Fruit fly (Drosophila melanogaster) whole organism, wandering third instar larva: ENCODE data around the gene mRpL30.

ENCODE experiments used
- Abd-B ChIP-seq: fragments of >200 bp; optimal IDR thresholded peaks from 2 replicates; lab custom pipeline; 2017; ENCODE audit warnings: missing biosample characterization, missing genetic modification characterization
- CG32264 ChIP-seq: fragments of 200-800 bp; sonication (Bioruptor generic); optimal IDR thresholded peaks from 2 replicates; lab custom pipeline; 2016; ENCODE audit warnings: missing biosample characterization, missing genetic modification characterization
- CG9705 ChIP-seq: fragments of 200-800 bp; sonication (Bioruptor generic); optimal IDR thresholded peaks from 2 replicates; lab custom pipeline; 2018; ENCODE audit warnings: missing biosample characterization, mild to moderate bottlenecking, missing genetic modification characterization
- CrebA ChIP-seq: fragments of 200-800 bp; sonication (Bioruptor generic); optimal IDR thresholded peaks from 2 replicates; lab custom pipeline; 2016; ENCODE audit warnings: missing biosample characterization, mild to moderate bottlenecking, missing genetic modification characterization, borderline replicate concordance
- Dfd ChIP-seq: fragments of >200 bp; optimal IDR thresholded peaks from 2 replicates; lab custom pipeline; 2017; ENCODE audit warnings: missing biosample characterization, missing genetic modification characterization
- Dif ChIP-seq: fragments of 200-275, 200-300 bp; sonication (Bioruptor generic); optimal IDR thresholded peaks from 2 replicates; lab custom pipeline; 2018; ENCODE audit warnings: missing biosample characterization, missing genetic modification characterization; ENCODE audit not compliant: partially characterized antibody
- HLH106 ChIP-seq: fragments of 200-800 bp; optimal IDR thresholded peaks from 3 replicates; lab custom pipeline; 2019; ENCODE audit warnings: missing biosample characterization, mild to moderate bottlenecking, missing genetic modification characterization, moderate library complexity
- Hnf4 ChIP-seq: fragments of 200-800 bp; sonication (Bioruptor generic); optimal IDR thresholded peaks from 2 replicates; lab custom pipeline; 2016; ENCODE audit warnings: missing biosample characterization, mild to moderate bottlenecking, missing genetic modification characterization
- Hr78 ChIP-seq: fragments of >200 bp; optimal IDR thresholded peaks from 2 replicates; lab custom pipeline; 2017; ENCODE audit warnings: missing biosample characterization, missing genetic modification characterization
- Hr83 ChIP-seq: fragments of 200-300 bp; sonication (Bioruptor generic); optimal IDR thresholded peaks from 2 replicates; lab custom pipeline; 2016; ENCODE audit warnings: missing biosample characterization, mild to moderate bottlenecking, missing genetic modification characterization, moderate library complexity; ENCODE audit not compliant: poor library complexity, severe bottlenecking
- Jra ChIP-seq: sonication (Bioruptor generic); optimal IDR thresholded peaks from 2 replicates; lab custom pipeline; 2016; ENCODE audit warnings: missing biosample characterization, missing genetic modification characterization
- Mio ChIP-seq: sonication (Bioruptor generic); optimal IDR thresholded peaks from 2 replicates; lab custom pipeline; 2016; ENCODE audit warnings: missing biosample characterization, missing genetic modification characterization
- Myc ChIP-seq: fragments of >200 bp; optimal IDR thresholded peaks from 2 replicates; lab custom pipeline; 2017
- N ChIP-seq: fragments of >200 bp; optimal IDR thresholded peaks from 2 replicates; lab custom pipeline; 2018; ENCODE audit warnings: missing biosample characterization, missing external identifiers, missing genetic modification characterization
- Rel ChIP-seq, 2 experiments: fragments of 200-800 bp; sonication (Bioruptor generic) in 1 of 2; optimal IDR thresholded peaks; 2 replicates in 1 of 2; 3 replicates in 1 of 2; lab custom pipeline; 2016 to 2019; ENCODE audit warnings: mild to moderate bottlenecking in 2 of 2, missing biosample characterization in 2 of 2, missing genetic modification characterization in 2 of 2, moderate library complexity in 1 of 2
- Sp1 ChIP-seq: fragments of 200-800 bp; sonication (Bioruptor generic); optimal IDR thresholded peaks from 3 replicates; lab custom pipeline; 2019; ENCODE audit warnings: missing biosample characterization, mild to moderate bottlenecking, missing genetic modification characterization, moderate library complexity
- br ChIP-seq: fragments of 200-800 bp; sonication (Bioruptor generic); optimal IDR thresholded peaks from 2 replicates; lab custom pipeline; 2016; ENCODE audit warnings: missing biosample characterization, missing genetic modification characterization
- brk ChIP-seq: fragments of 200-800 bp; sonication (Bioruptor generic); optimal IDR thresholded peaks from 2 replicates; lab custom pipeline; 2016; ENCODE audit warnings: missing biosample characterization, mild to moderate bottlenecking, missing genetic modification characterization
- dl ChIP-seq, 2 experiments: fragments of 175-275, 200-275 bp in 1 of 2; fragments of 200-275 bp in 1 of 2; sonication (Bioruptor generic); optimal IDR thresholded peaks; lab custom pipeline; 2018; ENCODE audit warnings: mild to moderate bottlenecking in 2 of 2, missing biosample characterization in 2 of 2, missing genetic modification characterization in 2 of 2, moderate library complexity in 2 of 2; ENCODE audit not compliant: partially characterized antibody in 2 of 2, insufficient read depth in 1 of 2
- dmrt93B ChIP-seq: fragments of 200-800 bp; sonication (Bioruptor generic); optimal IDR thresholded peaks from 2 replicates; lab custom pipeline; 2018; ENCODE audit warnings: missing biosample characterization, mild to moderate bottlenecking, missing genetic modification characterization
- dsf ChIP-seq: sonication (Bioruptor generic); optimal IDR thresholded peaks from 2 replicates; lab custom pipeline; 2016; ENCODE audit warnings: missing biosample characterization, missing genetic modification characterization, borderline replicate concordance
- ey ChIP-seq: fragments of 200-800 bp; sonication (Bioruptor generic); optimal IDR thresholded peaks from 2 replicates; lab custom pipeline; 2016; ENCODE audit warnings: missing biosample characterization, missing genetic modification characterization
- foxo ChIP-seq, 2 experiments: fragments of 200-800 bp; sonication (Bioruptor generic); optimal IDR thresholded peaks; 2 replicates in 1 of 2; 3 replicates in 1 of 2; lab custom pipeline; 2016 to 2017; ENCODE audit warnings: missing biosample characterization in 2 of 2, missing genetic modification characterization in 2 of 2
- fru ChIP-seq: fragments of 200-800 bp; sonication (Bioruptor generic); optimal IDR thresholded peaks from 3 replicates; lab custom pipeline; 2016; ENCODE audit warnings: missing biosample characterization, mild to moderate bottlenecking, missing genetic modification characterization
- h ChIP-seq: fragments of 200-800 bp; sonication (Bioruptor generic); optimal IDR thresholded peaks from 3 replicates; lab custom pipeline; 2016; ENCODE audit warnings: missing biosample characterization, mild to moderate bottlenecking, missing genetic modification characterization
- lola ChIP-seq: fragments of >200 bp; optimal IDR thresholded peaks from 2 replicates; lab custom pipeline; 2017; ENCODE audit warnings: missing biosample characterization, missing genetic modification characterization
- pan ChIP-seq: fragments of >200 bp; optimal IDR thresholded peaks from 2 replicates; lab custom pipeline; 2017
- psq ChIP-seq: fragments of 200-800 bp; sonication (Bioruptor generic); optimal IDR thresholded peaks from 3 replicates; lab custom pipeline; 2017; ENCODE audit warnings: missing biosample characterization, mild to moderate bottlenecking, missing genetic modification characterization, moderate library complexity
- rgr ChIP-seq: fragments of 200-800 bp; sonication (Bioruptor generic); optimal IDR thresholded peaks from 3 replicates; lab custom pipeline; 2016; ENCODE audit warnings: missing biosample characterization, mild to moderate bottlenecking, missing genetic modification characterization
- sage ChIP-seq: fragments of 200-800 bp; sonication (Bioruptor generic); optimal IDR thresholded peaks from 2 replicates; lab custom pipeline; 2016; ENCODE audit warnings: missing biosample characterization, mild to moderate bottlenecking, missing genetic modification characterization
- sv ChIP-seq: fragments of 200-800 bp; sonication (Bioruptor generic); optimal IDR thresholded peaks from 3 replicates; lab custom pipeline; 2016; ENCODE audit warnings: missing biosample characterization, missing genetic modification characterization
- tai ChIP-seq: sonication (Bioruptor generic); optimal IDR thresholded peaks from 2 replicates; lab custom pipeline; 2016; ENCODE audit warnings: missing biosample characterization, missing genetic modification characterization

mRpL30 gene

DNA sequence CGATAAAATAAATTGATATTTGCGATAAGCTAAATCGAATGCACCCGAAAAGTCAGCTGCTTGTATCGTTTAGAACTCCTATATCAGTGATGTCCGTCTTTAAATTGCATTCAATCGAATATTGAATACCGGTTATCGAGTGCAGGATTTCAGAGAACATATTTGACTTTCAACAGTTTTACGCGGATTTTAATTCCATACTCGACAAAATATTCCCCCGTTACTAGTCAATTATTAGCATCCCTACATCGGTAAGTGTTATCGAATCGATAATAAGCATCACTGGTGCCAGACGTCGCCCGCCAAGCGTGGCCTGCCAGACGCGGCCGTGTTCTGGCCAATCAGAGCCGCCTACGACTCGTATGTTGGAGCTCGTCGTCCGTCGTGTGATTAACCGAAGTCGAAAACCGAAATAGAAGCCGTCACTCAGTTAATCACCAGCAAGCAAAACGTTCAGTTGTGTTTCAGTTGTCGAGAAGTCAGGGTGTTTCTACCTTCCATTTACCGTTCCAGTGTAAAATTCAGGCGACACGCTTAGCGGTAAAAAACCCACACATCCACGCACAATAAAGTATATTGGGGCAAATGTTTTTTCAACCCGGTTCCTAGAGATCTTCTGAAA, 40.2 kb downstream of the mRpL30 start, which contains the start of gene ctp (continued):
- TF ChIP-seq Jra (GFP tag; lab: Kevin White, UChicago), result peak; percentile 77
- TF ChIP-seq rgr (GFP tag; lab: Kevin White, UChicago), result peak; percentile 52

DNA sequence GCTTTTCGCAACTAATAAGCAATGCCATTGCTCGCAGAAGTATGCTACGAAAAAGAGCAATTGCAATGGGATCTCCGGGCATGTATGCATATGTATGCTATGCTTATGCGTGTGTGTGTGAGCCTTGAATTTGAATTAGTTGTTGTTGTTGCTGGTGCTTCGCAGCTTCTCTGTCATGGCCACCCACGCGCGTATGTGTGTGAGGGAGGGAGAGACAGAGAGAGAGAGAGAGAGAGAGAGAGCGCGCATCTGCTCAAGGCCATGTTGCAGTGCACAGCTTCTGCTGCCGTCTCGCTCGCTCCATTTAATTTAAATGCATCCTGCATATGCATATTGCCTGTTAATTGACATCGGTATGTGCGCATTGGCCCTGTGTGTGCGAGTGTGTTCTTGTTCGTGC, 43.1 kb downstream of the mRpL30 start:
- no peak for TF ChIP-seq Dfd (GFP tag; lab: Kevin White, UChicago)
- no peak for TF ChIP-seq Dif (GFP tag; lab: Kevin White, UChicago)
- no peak for TF ChIP-seq Abd-B (GFP tag; lab: Kevin White, UChicago)
- TF ChIP-seq fru (GFP tag; lab: Kevin White, UChicago), result no peak
- TF ChIP-seq Hr83 (GFP tag; lab: Kevin White, UChicago), result no peak
- no peak for TF ChIP-seq CG9705 (GFP tag; lab: Kevin White, UChicago)
- TF ChIP-seq tai, result no peak
- no peak for TF ChIP-seq dsf
- TF ChIP-seq Rel (GFP tag; optimal IDR thresholded peaks at IDR 0.05; lab: Kevin White, UChicago), result no peak
- no peak for TF ChIP-seq Rel (tag; optimal IDR thresholded peaks at IDR 0.05; lab: Kevin White, UChicago)
- TF ChIP-seq sv (GFP tag; lab: Kevin White, UChicago), result no peak
- TF ChIP-seq Jra (GFP tag; lab: Kevin White, UChicago), result no peak
- no peak for TF ChIP-seq rgr (GFP tag; lab: Kevin White, UChicago)
- TF ChIP-seq ey (GFP tag; lab: Kevin White, UChicago), result no peak
- no peak for TF ChIP-seq Hnf4

DNA sequence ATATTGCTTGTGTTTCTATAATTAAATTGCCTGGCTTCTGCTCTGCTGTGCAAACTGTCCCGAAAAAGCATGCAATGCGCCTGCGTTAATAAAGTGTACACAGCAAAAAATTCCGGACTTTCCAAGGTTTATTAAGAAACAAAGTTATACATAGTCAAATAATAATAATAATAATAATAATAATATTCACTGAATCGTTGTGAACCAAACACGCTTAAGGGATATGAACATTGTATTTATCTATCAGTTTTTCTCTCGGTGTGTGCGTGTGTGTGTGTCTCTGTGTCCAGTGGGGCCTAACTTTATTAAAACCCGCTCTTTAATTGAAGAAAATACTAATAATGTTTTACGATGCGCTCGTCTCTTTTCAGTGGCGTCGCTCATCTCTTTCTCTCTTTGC, 43.6 kb downstream of the mRpL30 start:
- no peak for TF ChIP-seq dsf
- peak; percentile 30 for TF ChIP-seq HLH106 (tag; lab: Kevin White, UChicago)
- peak; percentile 1 for TF ChIP-seq Sp1 (GFP tag; lab: Kevin White, UChicago)
- no peak for TF ChIP-seq ey (GFP tag; lab: Kevin White, UChicago)
- TF ChIP-seq foxo (GFP tag; optimal IDR thresholded peaks at IDR 0.05; lab: Kevin White, UChicago), result peak in 1 of 2 experiments; percentile 19
- TF ChIP-seq sv (GFP tag; lab: Kevin White, UChicago), result no peak
- TF ChIP-seq rgr (GFP tag; lab: Kevin White, UChicago), result peak; percentile 10

DNA sequence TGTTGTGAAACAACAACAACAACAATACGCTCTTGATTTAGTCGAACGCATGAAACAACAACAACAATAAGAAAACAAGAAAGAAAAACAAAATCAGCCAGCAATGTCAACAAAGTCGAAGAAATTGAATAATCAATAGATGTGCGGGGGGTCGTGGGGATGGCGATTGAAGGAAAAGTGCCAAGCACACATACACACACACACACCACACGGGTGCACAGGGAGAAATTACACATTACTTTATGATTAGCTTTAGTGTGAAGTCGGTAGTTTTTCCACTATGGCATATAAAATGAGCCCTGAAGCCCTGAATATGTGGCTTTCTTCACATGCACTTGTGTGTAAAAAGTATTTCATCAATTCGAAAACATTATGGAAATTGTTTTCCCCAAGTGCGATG, 45.3 kb downstream of the mRpL30 start:
- TF ChIP-seq Hr83 (GFP tag; lab: Kevin White, UChicago) (no peak), Dif (GFP tag; lab: Kevin White, UChicago) (no peak), fru (GFP tag; lab: Kevin White, UChicago) (no peak), lola (GFP tag; lab: Kevin White, UChicago) (no peak), ey (GFP tag; lab: Kevin White, UChicago) (no peak), brk (GFP tag; lab: Kevin White, UChicago) (no peak), N (GFP tag; lab: Kevin White, UChicago) (no peak), dmrt93B (GFP tag; lab: Kevin White, UChicago) (no peak), Dfd (GFP tag; lab: Kevin White, UChicago) (no peak), h (no peak), rgr (GFP tag; lab: Kevin White, UChicago) (no peak), dsf (no peak), CG32264 (no peak), psq (GFP tag; lab: Kevin White, UChicago) (no peak), dl (GFP tag; optimal IDR thresholded peaks at IDR 0.05; lab: Kevin White, UChicago; ENCODE audit: insufficient read depth in 1 of 2, partially characterized antibody in 2 of 2) (no peak), sage (GFP tag; lab: Kevin White, UChicago) (no peak), sv (GFP tag; lab: Kevin White, UChicago) (no peak), br (GFP tag; lab: Kevin White, UChicago) (no peak)

DNA sequence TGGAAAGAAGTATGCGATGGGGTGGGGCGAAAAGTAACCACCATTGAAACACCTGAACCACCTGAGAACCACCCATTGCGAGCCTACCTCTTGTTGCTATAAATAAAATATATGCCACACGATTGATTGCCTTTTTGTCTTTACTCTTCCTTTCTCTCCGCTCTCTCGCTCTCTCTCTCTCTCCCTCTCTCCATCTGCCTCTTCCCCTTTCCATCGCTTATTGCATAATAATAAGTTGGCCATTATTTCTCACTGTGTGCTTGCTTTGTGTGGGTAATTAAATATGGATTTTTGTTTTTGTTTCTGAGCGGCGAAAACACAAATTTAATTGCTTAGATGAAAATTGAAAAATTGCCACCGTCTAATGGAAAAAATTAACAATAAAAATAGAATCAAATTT, 46.4 kb downstream of the mRpL30 start:
- TF ChIP-seq sage (GFP tag; lab: Kevin White, UChicago), result no peak
- TF ChIP-seq HLH106 (tag; lab: Kevin White, UChicago), result no peak
- no peak for TF ChIP-seq Mio (GFP tag; lab: Kevin White, UChicago)
- TF ChIP-seq ey (GFP tag; lab: Kevin White, UChicago), result no peak
- TF ChIP-seq Jra (GFP tag; lab: Kevin White, UChicago), result no peak
- no peak for TF ChIP-seq Dif (GFP tag; lab: Kevin White, UChicago)
- TF ChIP-seq Hr78 (GFP tag; lab: Kevin White, UChicago), result no peak
- TF ChIP-seq pan (lab: Kevin White, UChicago), result no peak
- TF ChIP-seq Abd-B (GFP tag; lab: Kevin White, UChicago), result no peak
- no peak for TF ChIP-seq CrebA (GFP tag; lab: Kevin White, UChicago)
- no peak for TF ChIP-seq CG32264
- no peak for TF ChIP-seq Rel (GFP tag; optimal IDR thresholded peaks at IDR 0.05; lab: Kevin White, UChicago)
- no peak for TF ChIP-seq Rel (tag; optimal IDR thresholded peaks at IDR 0.05; lab: Kevin White, UChicago)
- TF ChIP-seq Myc (lab: Kevin White, UChicago), result no peak
- TF ChIP-seq fru (GFP tag; lab: Kevin White, UChicago), result no peak
- TF ChIP-seq tai, result no peak
